Worm (Caenorhabditis elegans): ENCODE results near the gene ZC178.2.

ce11 chrV:8736369-8736768 lies 24.6 kb upstream of the ZC178.2 start, which contains the start of gene ZC196.3:
- TF ChIP-seq unc-3 (GFP tag; conservative IDR thresholded peaks at IDR 0.05) = no peak
- TF ChIP-seq unc-3 (tag; optimal IDR thresholded peaks at IDR 0.05) = no peak
- TF ChIP-seq dve-1 (tag; optimal IDR thresholded peaks at IDR 0.05) = no peak
- no peak for TF ChIP-seq ceh-6 (GFP tag; optimal IDR thresholded peaks at IDR 0.05)
- no peak for TF ChIP-seq hlh-6 (tag; optimal IDR thresholded peaks at IDR 0.05)
- no peak for TF ChIP-seq unc-55 (GFP tag; optimal IDR thresholded peaks at IDR 0.05)
- no peak for TF ChIP-seq pqm-1 (tag; optimal IDR thresholded peaks at IDR 0.05)

Measured in whole organism, late embryonic.